Worm (Caenorhabditis elegans): ENCODE data around the gene Y73F8A.26.
"Not testable (repeated sequence)": the region's sequence is repeated elsewhere in the genome, so short reads cannot be mapped to it uniquely, and the experiment has no call there.

The Y73F8A.26 gene

DNA sequence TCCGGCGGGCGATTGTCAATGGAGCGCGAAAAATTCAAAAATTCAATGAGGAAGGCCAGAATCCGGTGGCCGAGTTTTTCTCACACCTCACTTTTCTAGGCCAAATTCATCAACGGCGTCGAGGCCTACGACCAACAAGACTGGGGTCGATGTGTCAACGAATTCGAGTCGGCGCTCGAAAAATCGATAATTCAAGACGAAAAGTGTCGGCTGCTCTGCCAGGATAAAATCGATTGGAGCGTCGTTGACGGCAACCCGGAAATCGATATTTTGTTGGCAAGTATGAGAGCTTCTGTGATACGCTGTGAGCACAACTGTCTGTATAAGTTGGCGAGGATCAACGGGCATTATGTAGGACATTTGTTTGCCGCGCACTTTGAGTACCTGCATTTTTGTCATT is 2.4 kb downstream of the Y73F8A.26 start:
- TF ChIP-seq blmp-1 (tag; optimal IDR thresholded peaks at IDR 0.05) (no peak), bed-3 (GFP tag; optimal IDR thresholded peaks at IDR 0.05) (no peak), M03D4.4 (tag; optimal IDR thresholded peaks at IDR 0.05) (no peak), ces-1 (GFP tag; optimal IDR thresholded peaks at IDR 0.05) (no peak), nhr-12 (tag; optimal IDR thresholded peaks at IDR 0.05) (no peak), nhr-2 (tag; optimal IDR thresholded peaks at IDR 0.05) (no peak), lin-32 (GFP tag; optimal IDR thresholded peaks at IDR 0.05) (no peak), tbx-8 (GFP tag; optimal IDR thresholded peaks at IDR 0.05) (no peak), nhr-76 (tag; optimal IDR thresholded peaks at IDR 0.05) (no peak), unc-62 (GFP tag; optimal IDR thresholded peaks at IDR 0.05) (no peak)

DNA sequence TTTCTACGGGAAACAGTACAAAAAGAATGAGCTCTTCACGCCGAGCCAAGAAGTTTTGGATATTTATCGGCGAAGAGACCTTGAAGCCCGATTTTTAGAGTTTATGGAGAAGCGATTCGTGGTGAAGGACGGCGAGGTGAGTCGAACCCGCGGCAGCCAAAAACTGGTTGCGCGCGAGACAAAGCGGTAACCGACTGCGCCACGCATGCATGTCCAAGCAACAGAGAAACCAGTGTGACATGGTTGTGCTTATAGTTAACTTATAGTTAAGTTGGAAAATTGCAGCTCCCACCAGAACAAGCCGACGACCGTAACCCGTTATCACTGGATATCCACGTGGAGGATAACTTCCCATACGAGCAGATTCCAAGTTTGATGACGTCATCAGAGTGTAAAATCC is 2.9 kb downstream of the Y73F8A.26 start:
- TF ChIP-seq zip-8 (tag; optimal IDR thresholded peaks at IDR 0.05): peak; percentile 42
- no peak for TF ChIP-seq pha-4 (tag; optimal IDR thresholded peaks at IDR 0.05)
- peak; percentile 36 for TF ChIP-seq sptf-1 (tag; optimal IDR thresholded peaks at IDR 0.05)

DNA sequence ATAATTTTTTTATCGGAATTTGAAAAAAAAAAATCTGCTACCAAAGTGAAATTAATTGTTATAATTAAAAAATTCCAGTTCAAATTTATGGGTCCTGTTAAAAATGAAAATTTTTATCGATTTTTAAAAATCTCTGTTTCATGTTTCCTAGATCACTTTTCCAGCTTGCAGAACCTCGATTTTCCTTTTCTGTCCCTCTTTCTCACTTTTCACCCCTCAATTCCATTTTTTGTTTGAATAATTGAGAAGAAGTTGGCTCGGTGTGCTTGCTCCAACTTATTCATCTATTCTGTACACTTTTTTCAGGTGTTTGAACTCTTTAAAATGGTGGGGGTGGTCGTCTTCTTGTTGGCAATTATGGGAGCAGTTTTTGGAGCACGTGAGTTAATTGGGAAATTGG is 23.8 kb downstream of the Y73F8A.26 start, which contains the start of gene acr-24:
Gene acr-24, plus strand, starts transcription at position 301 of the 400 bp plus-strand sequence.
- no peak for TF ChIP-seq nhr-237 (tag; optimal IDR thresholded peaks at IDR 0.05)
- TF ChIP-seq drap-1 (GFP tag; optimal IDR thresholded peaks at IDR 0.05): no peak
- TF ChIP-seq ham-2 (GFP tag; optimal IDR thresholded peaks at IDR 0.05): no peak
- TF ChIP-seq zip-8 (tag; optimal IDR thresholded peaks at IDR 0.05): no peak
- no peak for TF ChIP-seq flh-1 (GFP tag; optimal IDR thresholded peaks at IDR 0.05)
- no peak for TF ChIP-seq unc-39 (tag; optimal IDR thresholded peaks at IDR 0.05)
- no peak for TF ChIP-seq nhr-12 (tag; optimal IDR thresholded peaks at IDR 0.05)
- TF ChIP-seq unc-62 (GFP tag; optimal IDR thresholded peaks at IDR 0.05): no peak
- no peak for TF ChIP-seq snpc-4 (tag; optimal IDR thresholded peaks at IDR 0.05)
- no peak for TF ChIP-seq sptf-1 (tag; optimal IDR thresholded peaks at IDR 0.05)

DNA sequence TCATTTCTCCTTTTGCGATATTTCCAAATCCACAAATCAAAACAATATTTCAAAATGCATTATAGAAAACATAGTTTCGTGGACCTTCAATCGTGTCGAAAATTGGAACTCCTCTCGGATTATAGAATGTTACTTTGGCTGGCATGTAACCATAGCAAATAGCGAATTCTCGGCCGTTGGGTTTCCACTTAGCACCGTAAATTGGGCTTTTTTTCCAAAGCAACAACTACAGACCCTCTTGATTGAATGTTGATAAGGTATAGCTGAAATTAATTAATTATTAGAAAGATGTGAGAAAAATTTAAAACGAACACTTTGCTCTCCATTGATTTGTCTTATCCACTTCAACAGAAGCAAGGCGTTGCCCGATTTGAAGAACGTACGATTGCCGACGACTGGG is 47.9 kb downstream of the Y73F8A.26 start, which contains the start of gene Y73F8A.32:
Gene Y73F8A.32, minus strand, starts transcription at position 101 of the 400 bp plus-strand sequence.
- not testable (repeated sequence) for TF ChIP-seq unc-120 (tag; optimal IDR thresholded peaks at IDR 0.05; ENCODE audit: poor library complexity, severe bottlenecking); mep-1 (tag; optimal IDR thresholded peaks at IDR 0.05); snpc-4 (tag; optimal IDR thresholded peaks at IDR 0.05)

DNA sequence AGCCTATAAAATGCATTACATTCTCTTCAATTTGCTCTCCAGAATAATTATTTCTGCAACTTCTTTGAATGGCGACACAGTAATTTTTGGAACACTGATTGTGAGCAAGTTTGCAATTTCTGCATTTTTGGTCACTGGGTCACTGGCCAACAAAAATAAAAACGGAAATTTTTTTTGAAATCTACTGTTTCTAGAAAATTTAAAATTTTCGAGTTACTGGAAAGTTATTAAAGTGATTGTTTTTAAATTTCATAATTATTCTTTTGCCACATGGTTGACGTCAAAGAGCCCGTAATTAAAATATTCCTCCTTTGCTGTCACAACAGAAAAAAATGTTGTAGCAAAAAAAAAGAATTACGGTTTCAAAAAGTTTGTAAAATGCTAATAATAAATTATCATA is 50.2 kb downstream of the Y73F8A.26 start:
- TF ChIP-seq bed-3 (GFP tag; optimal IDR thresholded peaks at IDR 0.05): no peak
- no peak for TF ChIP-seq sptf-1 (tag; optimal IDR thresholded peaks at IDR 0.05)
- no peak for TF ChIP-seq cnd-1 (tag; optimal IDR thresholded peaks at IDR 0.05)
- no peak for TF ChIP-seq ceh-43 (GFP tag; optimal IDR thresholded peaks at IDR 0.05)
- no peak for TF ChIP-seq nhr-76 (tag; optimal IDR thresholded peaks at IDR 0.05)
- no peak for TF ChIP-seq sem-2 (GFP tag; optimal IDR thresholded peaks at IDR 0.05)
- TF ChIP-seq flh-1 (GFP tag; optimal IDR thresholded peaks at IDR 0.05): no peak

DNA sequence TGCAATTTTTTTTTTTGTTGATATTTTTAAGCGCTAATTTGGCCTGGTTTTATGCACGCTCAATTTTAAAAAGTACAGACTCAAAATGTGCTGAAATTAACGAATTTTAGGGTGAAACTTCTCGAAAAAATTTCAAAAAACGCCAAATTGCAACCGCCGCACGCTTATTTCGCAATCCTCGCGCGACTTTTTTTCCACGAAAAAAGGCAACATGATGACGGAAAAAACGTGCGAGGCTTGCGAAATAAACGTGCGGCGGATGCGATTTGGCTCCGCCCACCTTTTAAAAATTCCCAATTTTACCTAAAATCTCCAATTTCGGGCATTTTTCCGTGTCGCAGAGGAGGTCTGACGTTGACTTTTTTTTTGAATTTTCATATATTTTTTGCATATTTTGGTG is 51.5 kb downstream of the Y73F8A.26 start:
- TF ChIP-seq unc-62 (GFP tag; optimal IDR thresholded peaks at IDR 0.05): no peak
- no peak for TF ChIP-seq sptf-1 (tag; optimal IDR thresholded peaks at IDR 0.05)
- TF ChIP-seq blmp-1 (tag; optimal IDR thresholded peaks at IDR 0.05): no peak
- TF ChIP-seq lsy-2 (tag; optimal IDR thresholded peaks at IDR 0.05): no peak
- no peak for TF ChIP-seq zip-8 (tag; optimal IDR thresholded peaks at IDR 0.05)
- no peak for TF ChIP-seq unc-120 (tag; optimal IDR thresholded peaks at IDR 0.05; ENCODE audit: poor library complexity, severe bottlenecking)
- TF ChIP-seq nhr-76 (tag; optimal IDR thresholded peaks at IDR 0.05): no peak
- no peak for TF ChIP-seq elt-3 (tag; optimal IDR thresholded peaks at IDR 0.05)
- TF ChIP-seq flh-1 (GFP tag; optimal IDR thresholded peaks at IDR 0.05): no peak

DNA sequence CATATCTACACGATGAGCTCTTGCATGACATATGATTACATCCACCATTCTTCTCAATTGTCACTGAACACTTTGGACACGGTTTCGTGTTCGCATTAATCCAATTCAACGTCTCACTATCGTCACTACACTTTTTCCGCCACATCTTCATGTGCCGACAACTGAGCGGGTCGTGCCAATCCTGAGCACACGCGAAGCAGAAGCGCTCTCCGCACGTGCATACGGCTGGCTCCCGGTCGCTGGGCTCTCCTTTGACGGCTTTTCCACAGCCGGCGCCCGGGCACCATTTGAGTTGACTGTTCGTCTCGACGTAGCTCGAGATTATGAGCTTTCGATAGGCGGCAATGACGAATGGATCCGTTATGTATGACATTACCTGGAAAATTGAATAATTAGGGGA is 52.3 kb downstream of the Y73F8A.26 start:
- no peak for TF ChIP-seq bed-3 (GFP tag; optimal IDR thresholded peaks at IDR 0.05)

DNA sequence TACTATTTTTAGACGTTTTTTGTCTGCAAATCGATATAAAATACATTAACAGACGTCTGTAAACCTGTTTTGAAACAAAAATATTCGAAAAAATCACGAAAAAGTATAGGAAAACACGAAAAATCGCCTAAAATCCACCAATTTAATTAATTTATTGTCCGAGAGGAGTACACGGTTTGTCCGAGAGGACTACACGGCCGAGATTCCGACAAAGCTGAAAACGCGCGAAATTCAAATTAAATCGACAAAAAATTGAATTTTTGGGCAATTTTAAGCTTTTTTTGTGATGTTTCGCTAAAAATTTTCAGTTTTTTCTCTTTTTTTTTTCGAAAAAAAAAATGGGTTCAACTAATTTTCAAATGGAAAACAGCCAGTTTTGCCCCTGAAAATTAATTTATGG is 53.0 kb downstream of the Y73F8A.26 start:
- TF ChIP-seq ces-1 (GFP tag; optimal IDR thresholded peaks at IDR 0.05): peak; percentile 7
- no peak for TF ChIP-seq M03D4.4 (tag; optimal IDR thresholded peaks at IDR 0.05)
